Worm (Caenorhabditis elegans) whole organism, early embryonic: ENCODE data around the gene eri-1.

ENCODE experiments used
- B0310.2 ChIP-seq: sonication (generic microtip); optimal IDR thresholded peaks from 2 replicates; lab custom pipeline; 2016; ENCODE audit warnings: mild to moderate bottlenecking, missing genetic modification characterization, missing compliant biosample characterization
- F13C5.2 ChIP-seq: sonication (generic microtip); optimal IDR thresholded peaks from 2 replicates; lab custom pipeline; 2017; ENCODE audit warnings: mild to moderate bottlenecking, missing genetic modification characterization, inconsistent platforms, missing compliant biosample characterization
- aly-1 ChIP-seq: sonication (generic microtip); optimal IDR thresholded peaks from 2 replicates; lab custom pipeline; 2016; ENCODE audit warnings: missing genetic modification characterization, missing compliant biosample characterization
- ama-1 ChIP-seq: fragments of 150-350 bp; optimal IDR thresholded peaks from 2 replicates; lab custom pipeline; 2014
- ceh-13 ChIP-seq: fragments of 200-800 bp; sonication (Bioruptor generic); optimal IDR thresholded peaks from 2 replicates; lab custom pipeline; 2018; ENCODE audit warnings: mild to moderate bottlenecking, missing genetic modification characterization, missing compliant biosample characterization
- ceh-36 ChIP-seq: sonication (generic microtip); optimal IDR thresholded peaks from 2 replicates; lab custom pipeline; 2016; ENCODE audit warnings: missing genetic modification characterization, inconsistent platforms, missing compliant biosample characterization
- ets-7 ChIP-seq: sonication (generic microtip); optimal IDR thresholded peaks from 2 replicates; lab custom pipeline; 2016; ENCODE audit warnings: missing genotype, missing genetic modification characterization, missing compliant biosample characterization
- flt-1 ChIP-seq: fragments of 200-800 bp; sonication (Bioruptor generic); IDR thresholded peaks from 2 replicates; pipeline ENCODE4 v1.3.6; 2022; ENCODE audit warnings: missing genetic modification characterization, missing compliant biosample characterization
- hmbx-1 ChIP-seq: sonication (generic microtip); optimal IDR thresholded peaks from 2 replicates; lab custom pipeline; 2016; ENCODE audit warnings: mild to moderate bottlenecking, missing genetic modification characterization, missing compliant biosample characterization
- hmg-4 ChIP-seq: fragments of 200-800 bp; sonication (Bioruptor generic); optimal IDR thresholded peaks from 2 replicates; lab custom pipeline; 2018; ENCODE audit warnings: mild to moderate bottlenecking, missing genetic modification characterization, missing compliant biosample characterization
- hnd-1 ChIP-seq: sonication (generic microtip); optimal IDR thresholded peaks from 2 replicates; lab custom pipeline; 2016; ENCODE audit warnings: missing genetic modification characterization, missing compliant biosample characterization
- pes-1 ChIP-seq: fragments of 200-800 bp; sonication (Bioruptor generic); IDR thresholded peaks from 2 replicates; pipeline ENCODE4 v1.3.6; 2022; ENCODE audit warnings: missing genetic modification reagents, missing genetic modification characterization, missing compliant biosample characterization
- scrt-1 ChIP-seq: fragments of 200-800 bp; sonication (Bioruptor generic); IDR thresholded peaks from 2 replicates; pipeline ENCODE4 v1.3.6; 2022; ENCODE audit warnings: missing genetic modification characterization, missing compliant biosample characterization
- sea-1 ChIP-seq: fragments of 200-800 bp; sonication (Bioruptor generic); conservative IDR thresholded peaks from 2 replicates; pipeline ENCODE4 v1.3.6; 2022; ENCODE audit warnings: missing genetic modification characterization, missing compliant biosample characterization
- tbx-11 ChIP-seq: fragments of 200-800 bp; sonication (Bioruptor generic); IDR thresholded peaks from 2 replicates; pipeline ENCODE4 v1.3.6; 2022; ENCODE audit warnings: missing genetic modification characterization, missing compliant biosample characterization
- tbx-37 ChIP-seq: fragments of 200-800 bp; sonication (Bioruptor generic); conservative IDR thresholded peaks from 2 replicates; pipeline ENCODE4 v1.3.6; 2022; ENCODE audit warnings: missing genetic modification reagents, missing genetic modification characterization, missing compliant biosample characterization
- tra-4 ChIP-seq: sonication (generic microtip); optimal IDR thresholded peaks from 2 replicates; lab custom pipeline; 2017; ENCODE audit warnings: missing genetic modification characterization, missing compliant biosample characterization

eri-1 gene

ce11 chrIV:419674-420073 is at the start of gene eri-1:
Gene eri-1, minus strand, starts transcription at chrIV:419958.
- TF ChIP-seq flt-1 (GFP tag; lab: Robert Waterston, UW) (no peak), hmbx-1 (no peak), F13C5.2 (tag; lab: Kevin White, UChicago) (no peak), B0310.2 (tag; lab: Kevin White, UChicago) (no peak), tbx-11 (no peak), ets-7 (tag; lab: Kevin White, UChicago) (no peak), aly-1 (no peak), hmg-4 (GFP tag; lab: Kevin White, UChicago) (no peak), ceh-36 (tag; lab: Kevin White, UChicago) (no peak), scrt-1 (GFP tag; lab: Robert Waterston, UW) (no peak), ama-1 (lab: Kevin White, UChicago) (no peak), tbx-37 (GFP tag; lab: Robert Waterston, UW) (no peak), sea-1 (GFP tag; lab: Robert Waterston, UW) (no peak), tra-4 (tag; lab: Kevin White, UChicago) (no peak), hnd-1 (tag; lab: Kevin White, UChicago) (no peak), pes-1 (GFP tag; lab: Robert Waterston, UW) (no peak), ceh-13 (GFP tag; lab: Kevin White, UChicago) (no peak)

ce11 chrIV:468307-468706 is 48.5 kb upstream of the eri-1 start:
- TF ChIP-seq ceh-36 (tag; lab: Kevin White, UChicago) (no peak), tbx-37 (GFP tag; lab: Robert Waterston, UW) (no peak), hmg-4 (GFP tag; lab: Kevin White, UChicago) (no peak), flt-1 (GFP tag; lab: Robert Waterston, UW) (no peak), tra-4 (tag; lab: Kevin White, UChicago) (no peak), B0310.2 (tag; lab: Kevin White, UChicago) (no peak), tbx-11 (no peak), ets-7 (tag; lab: Kevin White, UChicago) (no peak), pes-1 (GFP tag; lab: Robert Waterston, UW) (no peak), hnd-1 (tag; lab: Kevin White, UChicago) (no peak)

- TF ChIP-seq tbx-11 (no peak), sea-1 (GFP tag; lab: Robert Waterston, UW) (no peak), tbx-37 (GFP tag; lab: Robert Waterston, UW) (no peak)
Observed at ce11 chrIV:467291-467690, 47.5 kb upstream of the eri-1 start.

ce11 chrIV:466569-466968 is 46.8 kb upstream of the eri-1 start:
- TF ChIP-seq sea-1 (GFP tag; lab: Robert Waterston, UW) (no peak), hmbx-1 (no peak), F13C5.2 (tag; lab: Kevin White, UChicago) (no peak), pes-1 (GFP tag; lab: Robert Waterston, UW) (no peak), aly-1 (no peak), tbx-11 (no peak), ama-1 (lab: Kevin White, UChicago) (no peak), scrt-1 (GFP tag; lab: Robert Waterston, UW) (no peak), flt-1 (GFP tag; lab: Robert Waterston, UW) (no peak), hnd-1 (tag; lab: Kevin White, UChicago) (no peak), ceh-36 (tag; lab: Kevin White, UChicago) (no peak), tra-4 (tag; lab: Kevin White, UChicago) (no peak), tbx-37 (GFP tag; lab: Robert Waterston, UW) (no peak), B0310.2 (tag; lab: Kevin White, UChicago) (no peak), ceh-13 (GFP tag; lab: Kevin White, UChicago) (no peak), hmg-4 (GFP tag; lab: Kevin White, UChicago) (no peak), ets-7 (tag; lab: Kevin White, UChicago) (no peak)

ce11 chrIV:462050-462449 is 42.3 kb upstream of the eri-1 start:
- TF ChIP-seq hmg-4 (GFP tag; lab: Kevin White, UChicago) = no peak
- TF ChIP-seq aly-1 = no peak
- TF ChIP-seq B0310.2 (tag; lab: Kevin White, UChicago) = no peak
- TF ChIP-seq ets-7 (tag; lab: Kevin White, UChicago) = no peak
- no peak for TF ChIP-seq hmbx-1

ce11 chrIV:460614-461079 is 40.9 kb upstream of the eri-1 start, which contains the start of gene M04G7.2:
Gene M04G7.2, minus strand, starts transcription at chrIV:461029.
- TF ChIP-seq ets-7 (tag; lab: Kevin White, UChicago) (no peak), aly-1 (no peak), ceh-36 (tag; lab: Kevin White, UChicago) (no peak), flt-1 (GFP tag; lab: Robert Waterston, UW) (no peak), ama-1 (lab: Kevin White, UChicago) (no peak), sea-1 (GFP tag; lab: Robert Waterston, UW) (no peak)

- no peak for TF ChIP-seq F13C5.2 (tag; lab: Kevin White, UChicago)
- no peak for TF ChIP-seq scrt-1 (GFP tag; lab: Robert Waterston, UW)
Observed at ce11 chrIV:455484-455883, 35.7 kb upstream of the eri-1 start, which contains the start of gene M04G7.1. Gene M04G7.1, plus strand, starts transcription at chrIV:455784.

ce11 chrIV:454816-455215 is 35.1 kb upstream of the eri-1 start, which contains the start of the genes Y66H1A.8 and M04G7.5:
Gene Y66H1A.8, minus strand, starts transcription at chrIV:454916.
Gene M04G7.5, plus strand, starts transcription at chrIV:455073.
- TF ChIP-seq ets-7 (tag; lab: Kevin White, UChicago) (no peak), ama-1 (lab: Kevin White, UChicago) (no peak), pes-1 (GFP tag; lab: Robert Waterston, UW) (no peak), B0310.2 (tag; lab: Kevin White, UChicago) (no peak), tra-4 (tag; lab: Kevin White, UChicago) (no peak), ceh-13 (GFP tag; lab: Kevin White, UChicago) (no peak), F13C5.2 (tag; lab: Kevin White, UChicago) (no peak), hmbx-1 (no peak), scrt-1 (GFP tag; lab: Robert Waterston, UW) (no peak), sea-1 (GFP tag; lab: Robert Waterston, UW) (no peak), ceh-36 (tag; lab: Kevin White, UChicago) (no peak), hnd-1 (tag; lab: Kevin White, UChicago) (no peak), hmg-4 (GFP tag; lab: Kevin White, UChicago) (no peak), tbx-37 (GFP tag; lab: Robert Waterston, UW) (no peak), aly-1 (no peak), tbx-11 (no peak), flt-1 (GFP tag; lab: Robert Waterston, UW) (no peak)
